Worm (Caenorhabditis elegans) whole organism, L1 larva: ENCODE results near the gene H01M10.1.

Experiments used
- C16A3.4 ChIP-seq: fragments of 150-350 bp; optimal IDR thresholded peaks from 2 replicates; lab custom pipeline; 2014; ENCODE audit warnings: missing biosample characterization, missing genetic modification characterization
- C34B4.2 ChIP-seq: sonication (generic microtip); optimal IDR thresholded peaks from 2 replicates; lab custom pipeline; 2017; ENCODE audit warnings: mild to moderate bottlenecking, missing genetic modification characterization, missing compliant biosample characterization
- F16B12.6 ChIP-seq: fragments of 150-350 bp; optimal IDR thresholded peaks from 2 replicates; lab custom pipeline; 2014; ENCODE audit warnings: missing biosample characterization, missing genetic modification characterization
- Y116A8C.19 ChIP-seq: sonication (generic microtip); optimal IDR thresholded peaks from 2 replicates; lab custom pipeline; 2016; ENCODE audit warnings: missing compliant biosample characterization, missing genetic modification characterization, borderline replicate concordance
- aly-2 ChIP-seq: fragments of 150-350 bp; optimal IDR thresholded peaks from 2 replicates; lab custom pipeline; 2014; ENCODE audit warnings: missing biosample characterization, missing genetic modification characterization
- blmp-1 ChIP-seq: fragments of 150-350 bp; optimal IDR thresholded peaks from 2 replicates; lab custom pipeline; 2014; ENCODE audit warnings: missing biosample characterization, missing genetic modification characterization
- ceh-63 ChIP-seq: fragments of 200-800 bp; sonication (Bioruptor generic); optimal IDR thresholded peaks from 2 replicates; lab custom pipeline; 2018; ENCODE audit warnings: mild to moderate bottlenecking, missing genetic modification characterization, missing compliant biosample characterization
- ceh-82 ChIP-seq, 3 experiments: fragments of 150-350 bp in 1 of 3; sonication (generic microtip) in 2 of 3; optimal IDR thresholded peaks; 2 replicates each; lab custom pipeline; 2014 to 2017; ENCODE audit warnings: missing biosample characterization in 3 of 3, missing genetic modification characterization in 3 of 3
- ceh-90 ChIP-seq: sonication (generic microtip); optimal IDR thresholded peaks from 2 replicates; lab custom pipeline; 2016; ENCODE audit warnings: missing genetic modification characterization, missing compliant biosample characterization
- ces-1 ChIP-seq: fragments of 150-350 bp; optimal IDR thresholded peaks from 2 replicates; lab custom pipeline; 2014; ENCODE audit warnings: missing biosample characterization, missing genetic modification reagents, missing genetic modification characterization
- dpl-1 ChIP-seq, 3 experiments: fragments of 150-350 bp in 2 of 3; sonication (generic microtip) in 1 of 3; optimal IDR thresholded peaks; 2 replicates each; lab custom pipeline; 2014 to 2017; ENCODE audit warnings: missing biosample characterization in 3 of 3, missing genetic modification characterization in 3 of 3, missing genetic modification reagents in 3 of 3
- efl-1 ChIP-seq, 4 experiments: fragments of 150-350 bp; optimal IDR thresholded peaks in 3 of 4; peaks in 1 of 4; 1 replicate in 1 of 4; 2 replicates in 3 of 4; lab custom pipeline; 2014; ENCODE audit warnings: missing biosample characterization in 2 of 4, missing genetic modification characterization in 2 of 4, missing genetic modification reagents in 2 of 4
- efl-3 ChIP-seq: fragments of 200-800 bp; sonication (Bioruptor generic); optimal IDR thresholded peaks from 2 replicates; lab custom pipeline; 2018; ENCODE audit warnings: mild to moderate bottlenecking, missing genetic modification characterization, missing compliant biosample characterization
- egl-27 ChIP-seq, 2 experiments: fragments of 150-350 bp in 1 of 2; sonication (generic microtip); optimal IDR thresholded peaks; 3 replicates each; lab custom pipeline; 2017 to 2018; ENCODE audit warnings: missing biosample characterization in 2 of 2, missing genetic modification characterization in 2 of 2, missing genetic modification reagents in 2 of 2
- elt-3 ChIP-seq, 6 experiments: fragments of 150-350 bp in 1 of 6; sonication (generic microtip); optimal IDR thresholded peaks; 2 replicates each; lab custom pipeline; 2017 to 2018; ENCODE audit warnings: missing biosample characterization in 6 of 6, missing genetic modification characterization in 6 of 6, inconsistent platforms in 1 of 6
- ets-5 ChIP-seq: fragments of 200-800 bp; sonication (Bioruptor generic); IDR thresholded peaks from 2 replicates; pipeline ENCODE4 v1.3.6; 2022; ENCODE audit warnings: missing genetic modification characterization, missing compliant biosample characterization
- fos-1 ChIP-seq: fragments of 150-350 bp; optimal IDR thresholded peaks from 2 replicates; lab custom pipeline; 2014; ENCODE audit warnings: missing biosample characterization, missing genetic modification characterization
- grh-1 ChIP-seq: fragments of 200-800 bp; sonication (Bioruptor generic); IDR thresholded peaks from 2 replicates; pipeline ENCODE4 v1.3.6; 2022; ENCODE audit warnings: missing genetic modification reagents, missing genetic modification characterization, missing compliant biosample characterization
- hlh-17 ChIP-seq: fragments of 200-800 bp; sonication (Bioruptor generic); optimal IDR thresholded peaks from 2 replicates; lab custom pipeline; 2018; ENCODE audit warnings: missing genetic modification characterization, mild to moderate bottlenecking, missing compliant biosample characterization, moderate library complexity, borderline replicate concordance
- irx-1 ChIP-seq: sonication (generic microtip); optimal IDR thresholded peaks from 2 replicates; lab custom pipeline; 2016; ENCODE audit warnings: missing genetic modification characterization, missing compliant biosample characterization
- isw-1 ChIP-seq: fragments of 200-800 bp; sonication (Bioruptor generic); IDR thresholded peaks from 2 replicates; pipeline ENCODE4 v1.3.6; 2022; ENCODE audit warnings: missing genetic modification characterization, missing compliant biosample characterization
- jun-1 ChIP-seq: fragments of 150-350 bp; optimal IDR thresholded peaks from 2 replicates; lab custom pipeline; 2014; ENCODE audit warnings: missing biosample characterization, missing genetic modification reagents, missing genetic modification characterization
- lin-13 ChIP-seq: fragments of 150-350 bp; optimal IDR thresholded peaks from 2 replicates; lab custom pipeline; 2014; ENCODE audit warnings: missing biosample characterization, missing genetic modification reagents, missing genetic modification characterization
- lin-14 ChIP-seq: fragments of 200-800 bp; sonication (Bioruptor generic); optimal IDR thresholded peaks from 2 replicates; lab custom pipeline; 2018; ENCODE audit warnings: mild to moderate bottlenecking, missing genetic modification characterization, moderate library complexity, missing compliant biosample characterization
- lin-15B ChIP-seq: fragments of 150-350 bp; sonication (generic microtip); optimal IDR thresholded peaks from 3 replicates; lab custom pipeline; 2014; ENCODE audit warnings: missing biosample characterization, missing genetic modification characterization
- lin-39 ChIP-seq: fragments of 150-350 bp; optimal IDR thresholded peaks from 2 replicates; lab custom pipeline; 2014; ENCODE audit warnings: missing biosample characterization, missing genetic modification reagents, missing genetic modification characterization
- lsy-2 ChIP-seq, 2 experiments: fragments of 150-350 bp; optimal IDR thresholded peaks; 2 replicates each; lab custom pipeline; 2014; ENCODE audit warnings: missing biosample characterization in 2 of 2, missing genetic modification characterization in 2 of 2
- mdl-1 ChIP-seq, 2 experiments: fragments of 150-350 bp; optimal IDR thresholded peaks; 2 replicates each; lab custom pipeline; 2014 to 2017; ENCODE audit warnings: missing biosample characterization in 2 of 2, missing genetic modification characterization in 2 of 2, inconsistent platforms in 1 of 2
- mef-2 ChIP-seq: fragments of 150-350 bp; optimal IDR thresholded peaks from 2 replicates; lab custom pipeline; 2014; ENCODE audit warnings: missing biosample characterization, missing genetic modification characterization
- nhr-19 ChIP-seq: fragments of 200-800 bp; sonication (Bioruptor generic); conservative IDR thresholded peaks from 2 replicates; pipeline ENCODE4 v1.3.6; 2022; ENCODE audit warnings: missing genetic modification characterization, missing compliant biosample characterization
- nhr-20 ChIP-seq: sonication (generic microtip); optimal IDR thresholded peaks from 2 replicates; lab custom pipeline; 2016; ENCODE audit warnings: mild to moderate bottlenecking, missing genetic modification characterization, missing compliant biosample characterization
- nhr-237 ChIP-seq: fragments of 150-350 bp; optimal IDR thresholded peaks from 2 replicates; lab custom pipeline; 2014; ENCODE audit warnings: missing biosample characterization, missing genetic modification characterization
- nhr-28 ChIP-seq: fragments of 150-350 bp; optimal IDR thresholded peaks from 2 replicates; lab custom pipeline; 2014; ENCODE audit warnings: missing biosample characterization, missing genetic modification characterization
- nhr-47 ChIP-seq: sonication (generic microtip); optimal IDR thresholded peaks from 2 replicates; lab custom pipeline; 2016; ENCODE audit warnings: mild to moderate bottlenecking, missing genetic modification characterization, moderate library complexity, missing compliant biosample characterization
- nhr-71 ChIP-seq: sonication (generic microtip); optimal IDR thresholded peaks from 2 replicates; lab custom pipeline; 2016; ENCODE audit warnings: mild to moderate bottlenecking, missing genetic modification characterization, moderate library complexity, missing compliant biosample characterization
- nhr-76 ChIP-seq: sonication (generic microtip); optimal IDR thresholded peaks from 2 replicates; lab custom pipeline; 2017; ENCODE audit warnings: missing biosample characterization, missing genetic modification characterization
- nhr-77 ChIP-seq: fragments of 150-350 bp; optimal IDR thresholded peaks from 2 replicates; lab custom pipeline; 2014; ENCODE audit warnings: missing biosample characterization, missing genetic modification characterization
- nhr-85 ChIP-seq: sonication (generic microtip); peaks from one replicate; lab custom pipeline; 2016; ENCODE audit warnings: missing genetic modification characterization, inconsistent platforms, missing compliant biosample characterization
- nhr-90 ChIP-seq: sonication (generic microtip); optimal IDR thresholded peaks from 2 replicates; lab custom pipeline; 2016; ENCODE audit warnings: mild to moderate bottlenecking, missing genetic modification characterization, missing compliant biosample characterization; ENCODE audit not compliant: poor library complexity
- pag-3 ChIP-seq: sonication (generic microtip); optimal IDR thresholded peaks from 2 replicates; lab custom pipeline; 2017; ENCODE audit warnings: missing genetic modification characterization, mild to moderate bottlenecking, missing compliant biosample characterization, antibody characterized with exemption, borderline replicate concordance; ENCODE audit not compliant: insufficient read depth
- pqm-1 ChIP-seq: sonication (generic microtip); optimal IDR thresholded peaks from 3 replicates; lab custom pipeline; 2017; ENCODE audit warnings: missing biosample characterization, missing genetic modification characterization
- rnt-1 ChIP-seq: sonication (generic microtip); optimal IDR thresholded peaks from 2 replicates; lab custom pipeline; 2016; ENCODE audit warnings: mild to moderate bottlenecking, missing genetic modification characterization, moderate library complexity, missing compliant biosample characterization
- snu-23 ChIP-seq: sonication (generic microtip); optimal IDR thresholded peaks from 2 replicates; lab custom pipeline; 2016; ENCODE audit warnings: missing genetic modification characterization, missing compliant biosample characterization
- swsn-7 ChIP-seq: sonication (generic microtip); optimal IDR thresholded peaks from 2 replicates; lab custom pipeline; 2016; ENCODE audit warnings: missing genetic modification characterization, missing compliant biosample characterization
- tbx-2 ChIP-seq: sonication (generic microtip); optimal IDR thresholded peaks from 2 replicates; lab custom pipeline; 2016; ENCODE audit warnings: missing genetic modification characterization, missing compliant biosample characterization
- unc-130 ChIP-seq: fragments of 150-350 bp; optimal IDR thresholded peaks from 2 replicates; lab custom pipeline; 2017; ENCODE audit warnings: missing biosample characterization, missing genetic modification characterization, inconsistent platforms
- zag-1 ChIP-seq: fragments of 150-350 bp; optimal IDR thresholded peaks from 2 replicates; lab custom pipeline; 2014; ENCODE audit warnings: missing biosample characterization, missing genetic modification characterization
- ztf-11 ChIP-seq, 2 experiments: sonication (generic microtip); optimal IDR thresholded peaks; 2 replicates each; lab custom pipeline; 2016 to 2017; ENCODE audit warnings: missing genetic modification characterization in 2 of 2, missing biosample characterization in 1 of 2, missing compliant biosample characterization in 1 of 2
- ztf-4 ChIP-seq: fragments of 150-350 bp; optimal IDR thresholded peaks from 2 replicates; lab custom pipeline; 2014; ENCODE audit warnings: missing biosample characterization, missing genetic modification characterization

H01M10.1 gene

ce11 chrX:2592670-2593280 lies 12.4 kb upstream of the H01M10.1 start (continued):
- TF ChIP-seq efl-3: no peak
- no peak for TF ChIP-seq zag-1 (tag; lab: Kevin White, UChicago)
- no peak for TF ChIP-seq nhr-237 (tag; lab: Kevin White, UChicago)
- peak; percentile 8 for TF ChIP-seq pag-3
- TF ChIP-seq lin-13 (GFP tag; lab: Kevin White, UChicago): no peak
- TF ChIP-seq isw-1 (GFP tag; lab: Robert Waterston, UW): no peak
- no peak for TF ChIP-seq nhr-47 (tag; lab: Kevin White, UChicago)
- no peak for TF ChIP-seq ceh-90
- peak; percentile 60 for TF ChIP-seq blmp-1 (tag; lab: Kevin White, UChicago)
- no peak for TF ChIP-seq C34B4.2
- no peak for TF ChIP-seq ceh-63 (GFP tag; lab: Kevin White, UChicago)
- no peak for TF ChIP-seq ces-1 (GFP tag; lab: Kevin White, UChicago)
- TF ChIP-seq elt-3 (tag; optimal IDR thresholded peaks at IDR 0.05; lab: Kevin White, UChicago): peak in 1 of 6 experiments; percentile 34
- TF ChIP-seq lin-14 (GFP tag; lab: Kevin White, UChicago): peak; percentile 35
- TF ChIP-seq fos-1: no peak
- TF ChIP-seq aly-2 (tag; lab: Kevin White, UChicago): no peak
- peak; percentile 39 for TF ChIP-seq nhr-20

ce11 chrX:2591586-2592000 lies 11.2 kb upstream of the H01M10.1 start:
- peak in 1 of 2 experiments; percentile 13 for TF ChIP-seq egl-27 (tag; optimal IDR thresholded peaks at IDR 0.05; lab: Kevin White, UChicago)
- TF ChIP-seq C16A3.4 (tag; lab: Kevin White, UChicago): peak; percentile 48
- peak in 1 of 2 experiments; percentile 54 for TF ChIP-seq mdl-1 (tag; optimal IDR thresholded peaks at IDR 0.05; lab: Kevin White, UChicago)
- peak; percentile 88 for TF ChIP-seq nhr-20
- peak; percentile 81 for TF ChIP-seq nhr-77 (tag; lab: Kevin White, UChicago)
- TF ChIP-seq nhr-47 (tag; lab: Kevin White, UChicago): peak; percentile 53
- peak; percentile 42 for TF ChIP-seq jun-1 (tag; lab: Kevin White, UChicago)
- TF ChIP-seq ztf-4: peak; percentile 40
- TF ChIP-seq lin-13 (GFP tag; lab: Kevin White, UChicago): peak; percentile 14
- TF ChIP-seq lsy-2 (tag; optimal IDR thresholded peaks at IDR 0.05; lab: Kevin White, UChicago): peak; percentile 28 to 55
- peak; percentile 76 for TF ChIP-seq tbx-2
- TF ChIP-seq pag-3: no peak
- peak; percentile 70 for TF ChIP-seq rnt-1
- TF ChIP-seq efl-1 (optimal IDR thresholded peaks at IDR 0.05; lab: Kevin White, UChicago): peak; percentile 8 to 41
- TF ChIP-seq efl-1 (GFP tag; optimal IDR thresholded peaks at IDR 0.05 in 1 of 2; lab: Kevin White, UChicago): peak in 1 of 2 experiments; percentile 28
- TF ChIP-seq unc-130 (tag; lab: Kevin White, UChicago): peak; percentile 79
- TF ChIP-seq mef-2: no peak
- TF ChIP-seq nhr-90 (tag; lab: Kevin White, UChicago): peak; percentile 56
- peak; percentile 85 for TF ChIP-seq snu-23
- no peak for TF ChIP-seq F16B12.6
- no peak for TF ChIP-seq nhr-28 (tag; lab: Kevin White, UChicago)
- no peak for TF ChIP-seq nhr-76 (tag; lab: Kevin White, UChicago)
- peak; percentile 47 for TF ChIP-seq irx-1 (tag; lab: Kevin White, UChicago)
- TF ChIP-seq lin-15B (tag; lab: Kevin White, UChicago): no peak
- TF ChIP-seq Y116A8C.19 (tag; lab: Kevin White, UChicago): no peak
- TF ChIP-seq nhr-71 (tag; lab: Kevin White, UChicago): peak; percentile 85
- no peak for TF ChIP-seq lin-39 (tag; lab: Kevin White, UChicago)
- TF ChIP-seq swsn-7 (tag; lab: Kevin White, UChicago): peak; percentile 73
- TF ChIP-seq nhr-85 (tag; lab: Kevin White, UChicago): peak; percentile 96
- TF ChIP-seq dpl-1 (GFP tag; optimal IDR thresholded peaks at IDR 0.05; lab: Kevin White, UChicago): peak; percentile 30 to 42 (median 38)
- no peak for TF ChIP-seq pqm-1 (tag; lab: Kevin White, UChicago)
- TF ChIP-seq lin-14 (GFP tag; lab: Kevin White, UChicago): peak; percentile 93
- TF ChIP-seq ceh-82 (tag; optimal IDR thresholded peaks at IDR 0.05; lab: Kevin White, UChicago): peak; percentile 13 to 21 (median 20)
- peak; percentile 68 for TF ChIP-seq nhr-19 (GFP tag; lab: Robert Waterston, UW)
- no peak for TF ChIP-seq ets-5 (GFP tag; lab: Robert Waterston, UW)
- TF ChIP-seq hlh-17 (GFP tag; lab: Kevin White, UChicago): no peak
- peak; percentile 52 for TF ChIP-seq grh-1 (GFP tag; lab: Robert Waterston, UW)
- TF ChIP-seq ztf-11 (tag; optimal IDR thresholded peaks at IDR 0.05; lab: Kevin White, UChicago): no peak
